Worm (Caenorhabditis elegans) whole organism, L3 larva: Measurements from ENCODE around the gene T26E4.7.
"Not testable (repeated sequence)": the region's sequence is repeated elsewhere in the genome, so short reads cannot be mapped to it uniquely, and the experiment has no call there.

Experiments
- ZK546.5 ChIP-seq: sonication (generic microtip); optimal IDR thresholded peaks from 2 replicates; lab custom pipeline; 2017; ENCODE audit warnings: missing biosample characterization, missing genetic modification characterization
- aly-2 ChIP-seq: fragments of 150-350 bp; optimal IDR thresholded peaks from 2 replicates; lab custom pipeline; 2014; ENCODE audit warnings: missing biosample characterization, missing genetic modification characterization
- ama-1 ChIP-seq: fragments of 150-350 bp; optimal IDR thresholded peaks from 2 replicates; lab custom pipeline; 2018
- ceh-16 ChIP-seq: sonication (generic microtip); optimal IDR thresholded peaks from 2 replicates; lab custom pipeline; 2017; ENCODE audit warnings: missing biosample characterization, missing genetic modification characterization
- ceh-9 ChIP-seq: sonication (generic microtip); optimal IDR thresholded peaks from 2 replicates; lab custom pipeline; 2018; ENCODE audit warnings: missing biosample characterization, missing genetic modification characterization
- daf-12 ChIP-seq: fragments of 150-350 bp; optimal IDR thresholded peaks from 2 replicates; lab custom pipeline; 2014; ENCODE audit warnings: missing biosample characterization, missing genetic modification reagents, missing genetic modification characterization
- egl-27 ChIP-seq: sonication (generic microtip); optimal IDR thresholded peaks from 4 replicates; lab custom pipeline; 2017; ENCODE audit warnings: missing biosample characterization, missing genetic modification reagents, missing genetic modification characterization
- egl-5 ChIP-seq: fragments of 150-350 bp; optimal IDR thresholded peaks from 2 replicates; lab custom pipeline; 2017; ENCODE audit warnings: missing biosample characterization, missing genetic modification reagents, missing genetic modification characterization, inconsistent platforms
- elt-2 ChIP-seq: sonication (generic microtip); optimal IDR thresholded peaks from 2 replicates; lab custom pipeline; 2016; ENCODE audit warnings: missing genetic modification reagents, mild to moderate bottlenecking, missing genetic modification characterization, missing compliant biosample characterization
- eor-1 ChIP-seq, 2 experiments: fragments of 150-350 bp; optimal IDR thresholded peaks; 2 replicates each; lab custom pipeline; 2014 to 2018; ENCODE audit warnings: missing biosample characterization in 2 of 2, missing genetic modification characterization in 2 of 2
- fkh-10 ChIP-seq: sonication (generic microtip); optimal IDR thresholded peaks from 2 replicates; lab custom pipeline; 2017; ENCODE audit warnings: missing biosample characterization, missing genetic modification reagents, missing genetic modification characterization
- fos-1 ChIP-seq: fragments of 150-350 bp; optimal IDR thresholded peaks from 2 replicates; lab custom pipeline; 2014; ENCODE audit warnings: missing biosample characterization, missing genetic modification characterization
- hmg-11 ChIP-seq: sonication (generic microtip); optimal IDR thresholded peaks from 2 replicates; lab custom pipeline; 2016; ENCODE audit warnings: missing genetic modification characterization, missing compliant biosample characterization
- jun-1 ChIP-seq: fragments of 150-350 bp; optimal IDR thresholded peaks from 2 replicates; lab custom pipeline; 2014; ENCODE audit warnings: missing biosample characterization, missing genetic modification reagents, missing genetic modification characterization
- lin-15B ChIP-seq: fragments of 150-350 bp; optimal IDR thresholded peaks from 2 replicates; lab custom pipeline; 2014; ENCODE audit warnings: missing biosample characterization, missing genetic modification characterization
- lin-39 ChIP-seq: fragments of 150-350 bp; optimal IDR thresholded peaks from 2 replicates; lab custom pipeline; 2018; ENCODE audit warnings: missing biosample characterization, missing genetic modification reagents, missing genetic modification characterization
- lsy-12 ChIP-seq: sonication (generic microtip); optimal IDR thresholded peaks from 2 replicates; lab custom pipeline; 2016; ENCODE audit warnings: mild to moderate bottlenecking, missing genetic modification characterization, missing compliant biosample characterization
- mdl-1 ChIP-seq: fragments of 150-350 bp; optimal IDR thresholded peaks from 2 replicates; lab custom pipeline; 2014; ENCODE audit warnings: missing biosample characterization, missing genetic modification characterization
- nfya-1 ChIP-seq: sonication (generic microtip); optimal IDR thresholded peaks from 2 replicates; lab custom pipeline; 2017; ENCODE audit warnings: missing genetic modification characterization, mild to moderate bottlenecking, missing compliant biosample characterization, antibody characterized with exemption, moderate library complexity; ENCODE audit not compliant: insufficient read depth
- nhr-11 ChIP-seq: fragments of 150-350 bp; optimal IDR thresholded peaks from 2 replicates; lab custom pipeline; 2014; ENCODE audit warnings: missing biosample characterization, missing genetic modification characterization
- nhr-23 ChIP-seq: fragments of 150-350 bp; optimal IDR thresholded peaks from 2 replicates; lab custom pipeline; 2014; ENCODE audit warnings: missing biosample characterization, missing genetic modification reagents, missing genetic modification characterization
- nhr-237 ChIP-seq: fragments of 150-350 bp; optimal IDR thresholded peaks from 2 replicates; lab custom pipeline; 2014; ENCODE audit warnings: missing biosample characterization, missing genetic modification characterization
- nhr-25 ChIP-seq: sonication (generic microtip); optimal IDR thresholded peaks from 2 replicates; lab custom pipeline; 2017; ENCODE audit warnings: missing biosample characterization, missing genetic modification characterization
- nhr-28 ChIP-seq: fragments of 150-350 bp; optimal IDR thresholded peaks from 2 replicates; lab custom pipeline; 2014; ENCODE audit warnings: missing biosample characterization, missing genetic modification characterization
- nhr-77 ChIP-seq: fragments of 150-350 bp; optimal IDR thresholded peaks from 2 replicates; lab custom pipeline; 2014; ENCODE audit warnings: missing biosample characterization, missing genetic modification characterization
- pqm-1 ChIP-seq: fragments of 150-350 bp; optimal IDR thresholded peaks from 2 replicates; lab custom pipeline; 2017; ENCODE audit warnings: missing biosample characterization, missing genetic modification characterization, inconsistent platforms
- zag-1 ChIP-seq: fragments of 150-350 bp; optimal IDR thresholded peaks from 2 replicates; lab custom pipeline; 2014; ENCODE audit warnings: missing biosample characterization, missing genetic modification characterization
- ztf-11 ChIP-seq: fragments of 150-350 bp; optimal IDR thresholded peaks from 2 replicates; lab custom pipeline; 2014; ENCODE audit warnings: missing biosample characterization, missing genetic modification characterization
- ztf-4 ChIP-seq: fragments of 150-350 bp; optimal IDR thresholded peaks from 2 replicates; lab custom pipeline; 2014; ENCODE audit warnings: missing biosample characterization, missing genetic modification characterization

The T26E4.7 gene

DNA sequence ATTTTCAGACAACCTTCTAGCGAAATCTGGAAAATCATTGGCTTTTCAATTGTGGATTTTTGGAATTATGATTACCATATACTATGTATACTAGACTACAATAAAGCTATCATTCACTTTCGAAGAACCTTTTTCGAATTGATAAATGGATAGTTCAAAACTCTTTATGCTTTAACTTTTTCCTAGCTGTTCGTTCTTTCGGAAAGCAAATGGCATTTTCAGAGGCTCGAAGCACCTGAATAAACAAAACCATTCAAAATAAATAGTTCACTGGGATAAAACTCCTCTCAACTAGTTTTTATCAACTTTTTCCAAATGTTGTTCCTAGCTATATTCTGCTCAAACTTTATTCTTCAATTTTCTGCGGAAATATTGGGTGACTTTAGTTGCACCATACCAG lies 12.3 kb upstream of the T26E4.7 start, which contains the start of gene T26E4.2:
T26E4.2 (plus strand) TSS at position 301 of the 400 bp plus-strand sequence.
- no peak for TF ChIP-seq ZK546.5 (tag; lab: Kevin White, UChicago)
- no peak for TF ChIP-seq nfya-1 (tag; lab: Kevin White, UChicago)
- no peak for TF ChIP-seq fos-1 (tag; lab: Kevin White, UChicago)
- no peak for TF ChIP-seq ceh-16 (tag; lab: Kevin White, UChicago)

DNA sequence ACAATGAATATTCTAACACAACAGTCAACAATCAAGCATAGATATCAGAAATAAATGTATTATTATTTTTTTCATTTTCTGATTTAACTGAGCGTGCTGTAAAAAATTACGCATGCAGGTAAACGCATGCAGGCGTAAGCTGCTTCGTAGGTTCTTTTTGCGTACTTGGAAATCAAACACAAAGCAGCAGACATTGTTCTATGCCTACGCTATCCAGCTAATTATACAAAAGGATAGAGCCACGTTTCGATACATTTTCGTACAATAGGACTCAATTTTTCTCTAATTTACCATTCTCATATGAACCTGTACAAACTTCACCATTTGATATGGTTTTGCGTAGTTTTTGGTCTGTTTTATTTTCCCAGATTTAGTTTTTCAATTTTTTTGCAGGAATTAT lies 10.9 kb upstream of the T26E4.7 start, which contains the start of gene T26E4.3:
T26E4.3 (plus strand) TSS at position 301 of the 400 bp plus-strand sequence.
- no peak for TF ChIP-seq ztf-11 (tag; lab: Kevin White, UChicago)
- no peak for TF ChIP-seq elt-2 (tag; lab: Kevin White, UChicago)
- TF ChIP-seq jun-1 (tag; lab: Kevin White, UChicago): no peak
- no peak for TF ChIP-seq lsy-12
- TF ChIP-seq zag-1 (tag; lab: Kevin White, UChicago): no peak
- TF ChIP-seq pqm-1 (tag; lab: Kevin White, UChicago): no peak
- TF ChIP-seq nhr-11 (tag; lab: Kevin White, UChicago): no peak

- no peak for TF ChIP-seq nhr-237 (tag; lab: Kevin White, UChicago)
- no peak for TF ChIP-seq fos-1 (tag; lab: Kevin White, UChicago)
- TF ChIP-seq daf-12 (tag; lab: Kevin White, UChicago): no peak
- no peak for TF ChIP-seq ama-1 (lab: Kevin White, UChicago)
- TF ChIP-seq lin-15B (tag; lab: Kevin White, UChicago): no peak
- no peak for TF ChIP-seq eor-1 (tag; optimal IDR thresholded peaks at IDR 0.05; lab: Kevin White, UChicago)
- TF ChIP-seq ztf-4 (tag; lab: Kevin White, UChicago): no peak
- no peak for TF ChIP-seq nhr-28 (tag; lab: Kevin White, UChicago)
- TF ChIP-seq elt-2 (tag; lab: Kevin White, UChicago): no peak
- TF ChIP-seq nfya-1 (tag; lab: Kevin White, UChicago): no peak
- no peak for TF ChIP-seq ZK546.5 (tag; lab: Kevin White, UChicago)
- no peak for TF ChIP-seq fkh-10 (GFP tag; lab: Kevin White, UChicago)
- TF ChIP-seq ceh-9 (tag; lab: Kevin White, UChicago): no peak
- TF ChIP-seq egl-27 (tag; lab: Kevin White, UChicago): no peak
- no peak for TF ChIP-seq egl-5 (tag; lab: Kevin White, UChicago)
- no peak for TF ChIP-seq hmg-11 (tag; lab: Kevin White, UChicago)
Measured at ce11 chrV:15792409-15792808, 961 bp upstream of the T26E4.7 start, which contains the start of gene T26E4.4. Gene T26E4.4, minus strand, starts transcription at chrV:15792509.

ce11 chrV:15796087-15796486 lies 2.7 kb downstream of the T26E4.7 start, which contains the start of gene nhr-223:
Gene nhr-223, plus strand, starts transcription at chrV:15796387.
- TF ChIP-seq fkh-10 (GFP tag; lab: Kevin White, UChicago) (no peak), mdl-1 (no peak), aly-2 (tag; lab: Kevin White, UChicago) (no peak), nhr-25 (tag; lab: Kevin White, UChicago) (no peak)

DNA sequence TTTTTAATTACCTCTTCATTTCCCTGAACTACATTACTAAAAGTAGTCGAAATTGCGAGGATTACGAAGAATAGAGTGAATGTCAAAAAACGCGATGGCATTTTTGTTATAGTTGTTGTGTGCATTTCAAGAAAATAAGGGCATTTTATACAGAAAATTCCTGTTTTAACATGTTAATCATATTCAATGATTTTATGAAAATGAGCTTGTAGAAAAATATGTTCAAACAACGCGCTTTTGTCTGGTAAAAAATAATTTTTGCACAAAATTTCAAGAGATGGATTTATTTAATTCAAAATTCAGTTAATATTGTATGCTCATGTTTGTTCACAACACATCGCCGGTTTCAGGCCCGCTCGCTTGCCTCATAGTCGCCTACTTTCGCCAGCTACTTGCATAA lies 4.7 kb downstream of the T26E4.7 start, which contains the start of gene T26E4.10:
T26E4.10 (minus strand) TSS at position 101 of the 400 bp plus-strand sequence.
- no peak for TF ChIP-seq nhr-77 (tag; lab: Kevin White, UChicago)
- no peak for TF ChIP-seq ZK546.5 (tag; lab: Kevin White, UChicago)
- TF ChIP-seq lin-39 (tag; lab: Kevin White, UChicago): no peak
- no peak for TF ChIP-seq elt-2 (tag; lab: Kevin White, UChicago)
- TF ChIP-seq nhr-23: no peak

DNA sequence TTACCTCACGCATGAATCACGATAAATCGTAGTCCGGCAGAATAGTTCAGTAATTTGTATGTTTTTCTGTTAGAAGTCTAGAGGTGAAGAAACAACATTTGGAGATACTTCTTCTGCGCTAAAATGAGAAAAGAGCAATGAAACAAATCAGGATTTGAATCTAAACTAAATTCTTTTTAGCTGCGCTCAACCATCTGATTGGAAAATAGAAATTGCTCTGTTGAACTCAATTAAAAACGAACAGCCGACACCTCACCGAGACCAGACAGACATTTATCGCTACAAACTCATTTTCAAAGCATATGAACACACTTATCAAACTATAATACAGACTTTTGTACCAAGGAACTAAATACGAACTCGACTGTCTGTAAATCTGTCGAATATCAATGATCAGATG lies 9.3 kb downstream of the T26E4.7 start, which contains the start of gene T26E4.9:
T26E4.9 (minus strand) TSS at position 101 of the 400 bp plus-strand sequence.
- not testable (repeated sequence) for TF ChIP-seq nhr-23; jun-1 (tag; lab: Kevin White, UChicago); hmg-11 (tag; lab: Kevin White, UChicago)

- TF ChIP-seq egl-27, jun-1, nhr-237 (tag; lab: Kevin White, UChicago): not testable (repeated sequence)
- TF ChIP-seq, all 47 proteins: peak for 0; not testable (repeated sequence) for 47
Measured at ce11 chrV:15803079-15803478, 9.7 kb downstream of the T26E4.7 start, which contains the start of gene srd-27. Gene srd-27, plus strand, starts transcription at chrV:15803379.
